Worm (Caenorhabditis elegans) whole organism, mixed stage, embryonic: ENCODE measurements around the gene str-52.

Source experiments
- M03D4.4 ChIP-seq: sonication (generic microtip); optimal IDR thresholded peaks from 2 replicates; lab custom pipeline; 2017; ENCODE audit warnings: mild to moderate bottlenecking, missing genetic modification characterization, missing compliant biosample characterization
- bed-3 ChIP-seq: fragments of 200-800 bp; sonication (Bioruptor generic); optimal IDR thresholded peaks from 3 replicates; lab custom pipeline; 2018; ENCODE audit warnings: mild to moderate bottlenecking, missing genetic modification characterization, moderate library complexity, missing compliant biosample characterization
- blmp-1 ChIP-seq: fragments of 150-350 bp; optimal IDR thresholded peaks from 2 replicates; lab custom pipeline; 2014; ENCODE audit warnings: missing biosample characterization, missing genetic modification characterization
- ceh-39 ChIP-seq: fragments of 150-350 bp; optimal IDR thresholded peaks from 2 replicates; lab custom pipeline; 2014; ENCODE audit warnings: missing biosample characterization, missing genetic modification characterization
- ceh-43 ChIP-seq: fragments of 200-800 bp; sonication (Bioruptor generic); optimal IDR thresholded peaks from 2 replicates; lab custom pipeline; 2018; ENCODE audit warnings: mild to moderate bottlenecking, missing genetic modification characterization, moderate library complexity, missing compliant biosample characterization
- ces-1 ChIP-seq: fragments of 150-350 bp; optimal IDR thresholded peaks from 2 replicates; lab custom pipeline; 2014; ENCODE audit warnings: missing biosample characterization, missing genetic modification reagents, missing genetic modification characterization
- cnd-1 ChIP-seq: fragments of 200-800 bp; sonication (Bioruptor generic); optimal IDR thresholded peaks from 2 replicates; lab custom pipeline; 2018; ENCODE audit warnings: mild to moderate bottlenecking, missing genetic modification characterization, missing compliant biosample characterization
- elt-1 ChIP-seq: sonication (generic microtip); optimal IDR thresholded peaks from 2 replicates; lab custom pipeline; 2017; ENCODE audit warnings: missing genetic modification characterization, mild to moderate bottlenecking, missing compliant biosample characterization, antibody characterized with exemption, moderate library complexity, borderline replicate concordance; ENCODE audit not compliant: insufficient read depth
- elt-3 ChIP-seq: fragments of 150-350 bp; optimal IDR thresholded peaks from 2 replicates; lab custom pipeline; 2014; ENCODE audit warnings: missing biosample characterization, missing genetic modification characterization
- ham-2 ChIP-seq: fragments of 200-800 bp; sonication (Bioruptor generic); optimal IDR thresholded peaks from 2 replicates; lab custom pipeline; 2018; ENCODE audit warnings: mild to moderate bottlenecking, missing genetic modification characterization, missing compliant biosample characterization
- hlh-1 ChIP-seq: fragments of 150-350 bp; optimal IDR thresholded peaks from 2 replicates; lab custom pipeline; 2014; ENCODE audit warnings: missing biosample characterization, missing genetic modification reagents, missing genetic modification characterization
- lin-13 ChIP-seq: fragments of 150-350 bp; optimal IDR thresholded peaks from 2 replicates; lab custom pipeline; 2014; ENCODE audit warnings: missing biosample characterization, missing genetic modification characterization
- lsy-2 ChIP-seq: fragments of 150-350 bp; optimal IDR thresholded peaks from 2 replicates; lab custom pipeline; 2014; ENCODE audit warnings: missing biosample characterization, missing genetic modification characterization
- mab-5 ChIP-seq: fragments of 150-350 bp; optimal IDR thresholded peaks from 2 replicates; lab custom pipeline; 2014; ENCODE audit warnings: missing biosample characterization, missing genetic modification characterization
- mep-1 ChIP-seq: fragments of 150-350 bp; optimal IDR thresholded peaks from 2 replicates; lab custom pipeline; 2017; ENCODE audit warnings: missing biosample characterization, missing genetic modification reagents, missing genetic modification characterization, inconsistent platforms
- mls-2 ChIP-seq: sonication (generic microtip); optimal IDR thresholded peaks from 2 replicates; lab custom pipeline; 2016; ENCODE audit warnings: mild to moderate bottlenecking, missing genetic modification characterization, moderate library complexity, missing compliant biosample characterization
- nhr-12 ChIP-seq: fragments of 150-350 bp; optimal IDR thresholded peaks from 2 replicates; lab custom pipeline; 2014; ENCODE audit warnings: missing biosample characterization, missing genetic modification characterization
- nhr-2 ChIP-seq: fragments of 150-350 bp; optimal IDR thresholded peaks from 2 replicates; lab custom pipeline; 2014; ENCODE audit warnings: missing biosample characterization, missing genetic modification characterization
- nhr-237 ChIP-seq: fragments of 150-350 bp; optimal IDR thresholded peaks from 2 replicates; lab custom pipeline; 2014; ENCODE audit warnings: missing biosample characterization, missing genetic modification characterization
- nhr-28 ChIP-seq: fragments of 150-350 bp; optimal IDR thresholded peaks from 2 replicates; lab custom pipeline; 2014; ENCODE audit warnings: missing biosample characterization, missing genetic modification characterization
- nhr-76 ChIP-seq: sonication (generic microtip); optimal IDR thresholded peaks from 2 replicates; lab custom pipeline; 2017; ENCODE audit warnings: missing biosample characterization, missing genetic modification characterization
- pha-4 ChIP-seq: fragments of 150-350 bp; optimal IDR thresholded peaks from 2 replicates; lab custom pipeline; 2018; ENCODE audit warnings: missing biosample characterization, missing genetic modification reagents, missing genetic modification characterization
- sem-2 ChIP-seq: fragments of 200-800 bp; sonication (Bioruptor generic); optimal IDR thresholded peaks from 2 replicates; lab custom pipeline; 2018; ENCODE audit warnings: mild to moderate bottlenecking, missing genetic modification characterization, missing compliant biosample characterization
- snpc-4 ChIP-seq: fragments of 150-350 bp; optimal IDR thresholded peaks from 2 replicates; lab custom pipeline; 2014; ENCODE audit warnings: missing biosample characterization, missing genetic modification characterization
- tbx-8 ChIP-seq: fragments of 200-800 bp; sonication (Bioruptor generic); optimal IDR thresholded peaks from 2 replicates; lab custom pipeline; 2018; ENCODE audit warnings: mild to moderate bottlenecking, missing genetic modification characterization, moderate library complexity, missing compliant biosample characterization
- unc-120 ChIP-seq: sonication (generic microtip); optimal IDR thresholded peaks from 2 replicates; lab custom pipeline; 2017; ENCODE audit warnings: missing genetic modification characterization, missing compliant biosample characterization; ENCODE audit not compliant: poor library complexity, severe bottlenecking
- unc-39 ChIP-seq: fragments of 150-350 bp; optimal IDR thresholded peaks from 2 replicates; lab custom pipeline; 2014; ENCODE audit warnings: missing biosample characterization, missing genetic modification characterization
- unc-62 ChIP-seq: fragments of 150-350 bp; optimal IDR thresholded peaks from 2 replicates; lab custom pipeline; 2014; ENCODE audit warnings: missing biosample characterization, missing genetic modification reagents, missing genetic modification characterization
- zip-8 ChIP-seq: fragments of 150-350 bp; optimal IDR thresholded peaks from 2 replicates; lab custom pipeline; 2014; ENCODE audit warnings: missing biosample characterization, missing genetic modification characterization
- ztf-11 ChIP-seq: fragments of 150-350 bp; optimal IDR thresholded peaks from 2 replicates; lab custom pipeline; 2014; ENCODE audit warnings: missing biosample characterization, missing genetic modification characterization

Gene str-52

DNA sequence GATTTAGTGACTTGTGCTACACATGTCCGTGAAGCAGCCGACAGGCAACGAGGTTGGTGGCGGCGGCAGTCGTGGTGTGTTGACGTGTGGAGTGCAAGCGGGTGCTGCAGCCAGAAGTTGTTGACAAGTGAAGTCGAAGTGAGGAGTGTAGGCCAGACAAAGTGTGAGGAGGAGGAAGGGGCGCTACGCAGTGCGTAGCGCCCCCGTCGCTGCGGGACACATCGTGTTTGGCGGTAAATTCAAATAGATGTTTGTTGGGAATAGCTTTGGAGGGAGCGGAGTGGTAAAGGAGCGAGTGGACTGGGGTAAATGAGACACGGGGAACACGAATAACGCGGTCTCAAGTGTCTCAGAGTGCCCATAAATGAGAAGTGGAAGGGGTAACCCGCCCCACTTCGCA lies 39.5 kb upstream of the str-52 start:
- TF ChIP-seq ham-2 (GFP tag; lab: Kevin White, UChicago) = no peak
- TF ChIP-seq unc-120 (tag; lab: Kevin White, UChicago) = no peak
- TF ChIP-seq ztf-11 (tag; lab: Kevin White, UChicago) = no peak
- TF ChIP-seq nhr-2 = no peak
- TF ChIP-seq ceh-43 (GFP tag; lab: Kevin White, UChicago) = no peak
- no peak for TF ChIP-seq cnd-1 (tag; lab: Kevin White, UChicago)
- no peak for TF ChIP-seq mls-2 (tag; lab: Kevin White, UChicago)
- TF ChIP-seq lsy-2 = no peak
- TF ChIP-seq nhr-237 (tag; lab: Kevin White, UChicago) = no peak
- TF ChIP-seq mep-1 (tag; lab: Kevin White, UChicago) = no peak

DNA sequence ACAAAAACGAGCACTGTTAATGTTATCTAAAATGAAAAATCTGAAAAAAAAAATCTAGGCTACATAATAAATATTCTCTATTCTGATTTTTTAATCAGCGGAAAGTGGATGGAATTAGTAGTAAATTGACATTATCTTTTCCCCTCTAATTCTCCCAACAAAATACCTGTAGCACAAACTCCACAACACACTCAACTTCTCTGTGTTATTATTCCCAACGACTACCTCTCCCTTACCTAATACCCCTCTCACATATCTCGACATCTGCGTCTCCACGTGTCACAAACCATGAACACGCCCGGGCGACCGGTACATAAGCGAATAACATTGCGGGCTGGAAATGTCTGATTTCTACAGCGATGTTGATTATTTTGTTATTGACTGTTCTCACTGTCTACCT lies 37.2 kb upstream of the str-52 start, which contains the start of gene cyp-33C2:
cyp-33C2 (plus strand) TSS at position 327 of the 400 bp plus-strand sequence.
- no peak for TF ChIP-seq bed-3
- TF ChIP-seq ceh-43 (GFP tag; lab: Kevin White, UChicago) = no peak
- TF ChIP-seq nhr-28 (tag; lab: Kevin White, UChicago) = no peak
- TF ChIP-seq mls-2 (tag; lab: Kevin White, UChicago) = no peak
- no peak for TF ChIP-seq ces-1
- no peak for TF ChIP-seq ztf-11 (tag; lab: Kevin White, UChicago)
- no peak for TF ChIP-seq hlh-1
- TF ChIP-seq unc-62 (GFP tag; lab: Kevin White, UChicago) = no peak
- TF ChIP-seq cnd-1 (tag; lab: Kevin White, UChicago) = no peak
- no peak for TF ChIP-seq elt-3
- TF ChIP-seq sem-2 (GFP tag; lab: Kevin White, UChicago) = no peak
- TF ChIP-seq snpc-4 (tag; lab: Kevin White, UChicago) = no peak
- no peak for TF ChIP-seq blmp-1 (tag; lab: Kevin White, UChicago)

DNA sequence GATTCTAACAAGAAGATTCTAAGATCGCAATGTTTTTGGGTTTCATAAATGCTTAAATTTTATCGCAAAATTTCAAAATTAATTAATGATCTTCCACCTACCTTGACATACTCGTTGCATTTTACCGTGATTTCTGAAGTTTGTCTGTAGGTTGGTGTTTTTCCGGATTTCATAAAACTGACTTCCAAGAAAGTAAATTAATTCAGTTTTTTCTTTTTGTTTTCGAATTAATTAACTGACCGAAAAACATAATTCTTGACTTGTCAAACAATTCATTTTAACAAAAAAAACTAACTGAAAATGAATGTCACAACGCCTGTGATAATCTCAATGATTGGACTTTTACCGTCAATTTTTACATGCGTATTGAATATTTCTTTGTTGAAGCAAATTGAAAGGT lies 35.8 kb upstream of the str-52 start, which contains the start of gene srbc-16:
srbc-16 (plus strand) TSS at position 301 of the 400 bp plus-strand sequence.
- TF ChIP-seq ceh-43 (GFP tag; lab: Kevin White, UChicago) (no peak), zip-8 (tag; lab: Kevin White, UChicago) (no peak), elt-1 (tag; lab: Kevin White, UChicago) (no peak), ztf-11 (tag; lab: Kevin White, UChicago) (no peak), mls-2 (tag; lab: Kevin White, UChicago) (no peak)

DNA sequence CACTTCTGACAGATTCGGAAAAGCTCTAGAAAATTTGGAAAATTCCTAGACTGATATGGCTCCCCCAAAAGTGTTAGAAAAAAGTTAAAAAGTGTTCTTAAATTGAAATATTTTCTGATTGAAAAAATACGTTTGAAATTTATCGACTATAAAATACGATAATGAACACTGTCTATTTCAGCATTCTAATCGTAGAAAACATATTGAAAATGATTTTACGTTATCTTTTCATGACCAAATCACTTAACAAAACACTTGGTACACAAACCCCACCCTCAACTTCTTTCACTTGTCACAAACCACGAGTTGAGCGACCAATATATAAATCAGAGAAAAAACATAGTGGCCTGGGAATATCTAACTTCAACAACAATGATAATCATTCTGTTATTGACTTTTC lies 33.3 kb upstream of the str-52 start, which contains the start of gene cyp-33C1:
cyp-33C1 (plus strand) TSS at position 301 of the 400 bp plus-strand sequence.
- no peak for TF ChIP-seq mep-1 (tag; lab: Kevin White, UChicago)
- no peak for TF ChIP-seq zip-8 (tag; lab: Kevin White, UChicago)
- TF ChIP-seq ces-1 = no peak
- TF ChIP-seq nhr-76 (tag; lab: Kevin White, UChicago) = no peak
- no peak for TF ChIP-seq pha-4 (tag; lab: Kevin White, UChicago)
- TF ChIP-seq mls-2 (tag; lab: Kevin White, UChicago) = no peak
- no peak for TF ChIP-seq M03D4.4 (tag; lab: Kevin White, UChicago)
- no peak for TF ChIP-seq unc-120 (tag; lab: Kevin White, UChicago)
- TF ChIP-seq lsy-2 = no peak
- no peak for TF ChIP-seq bed-3
- TF ChIP-seq unc-39 (tag; lab: Kevin White, UChicago) = no peak
- no peak for TF ChIP-seq elt-1 (tag; lab: Kevin White, UChicago)
- TF ChIP-seq elt-3 = no peak
- TF ChIP-seq nhr-28 (tag; lab: Kevin White, UChicago) = no peak
- TF ChIP-seq blmp-1 (tag; lab: Kevin White, UChicago) = no peak
- TF ChIP-seq hlh-1 = no peak
- no peak for TF ChIP-seq ceh-43 (GFP tag; lab: Kevin White, UChicago)

DNA sequence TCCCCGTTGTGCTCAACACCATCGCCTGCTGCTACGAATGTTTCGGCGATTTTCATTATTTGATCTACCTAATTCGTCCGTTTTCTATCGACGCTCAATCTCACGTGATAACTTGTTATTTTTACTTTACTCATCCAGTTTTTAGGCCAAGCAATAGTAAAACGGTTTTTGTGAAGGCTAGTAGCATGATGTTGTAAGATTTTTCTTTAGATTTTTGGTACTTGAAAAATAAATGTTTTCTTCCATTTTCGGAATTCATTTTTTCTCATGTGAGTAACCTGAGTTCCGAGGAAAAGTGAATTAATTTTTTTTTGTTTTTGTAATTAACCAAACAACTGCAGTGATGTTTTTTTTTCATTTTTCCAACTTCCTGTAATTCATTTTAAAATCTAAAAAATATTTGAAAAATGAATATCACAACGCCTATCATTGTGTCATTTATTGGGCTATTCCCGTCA lies 31.4 kb upstream of the str-52 start, which contains the start of gene srbc-17:
srbc-17 (plus strand) TSS at position 408 of the 458 bp plus-strand sequence.
- TF ChIP-seq mep-1 (tag; lab: Kevin White, UChicago) (no peak), elt-3 (no peak), unc-120 (tag; lab: Kevin White, UChicago) (no peak), elt-1 (tag; lab: Kevin White, UChicago) (no peak), nhr-237 (tag; lab: Kevin White, UChicago) (no peak), mab-5 (no peak), ztf-11 (tag; lab: Kevin White, UChicago) (no peak), cnd-1 (tag; lab: Kevin White, UChicago) (no peak), lin-13 (tag; lab: Kevin White, UChicago) (no peak), ces-1 (no peak), ceh-39 (tag; lab: Kevin White, UChicago) (no peak), unc-39 (tag; lab: Kevin White, UChicago) (no peak), tbx-8 (no peak), sem-2 (GFP tag; lab: Kevin White, UChicago) (no peak), nhr-12 (tag; lab: Kevin White, UChicago) (no peak), zip-8 (tag; lab: Kevin White, UChicago) (no peak), ham-2 (GFP tag; lab: Kevin White, UChicago) (no peak)
